Fruit fly (Drosophila melanogaster): ENCODE data around the gene cm.
A peak's percentile ranks its signal among the peaks of the same experiment; 100 is the strongest.

The cm gene

dm6 chrX:6983500-6984320 lies 27.2 kb downstream of the cm start (continued):
- TF ChIP-seq CG4730 (GFP tag; IDR thresholded peaks at IDR 0.05), result no peak
- peak; percentile 56 for TF ChIP-seq nom (GFP tag; optimal IDR thresholded peaks at IDR 0.05)
- no peak for TF ChIP-seq Bgb (GFP tag; IDR thresholded peaks at IDR 0.05; ENCODE audit: partially characterized antibody)
- no peak for TF ChIP-seq CG32532 (GFP tag; IDR thresholded peaks at IDR 0.05)
- TF ChIP-seq CG34376 (GFP tag; optimal IDR thresholded peaks at IDR 0.05), result no peak
- TF ChIP-seq Sox102F (GFP tag; optimal IDR thresholded peaks at IDR 0.05), result no peak
- TF ChIP-seq CG15479 (GFP tag; optimal IDR thresholded peaks at IDR 0.05), result peak; percentile 12
- TF ChIP-seq CG2199 (GFP tag; IDR thresholded peaks at IDR 0.05), result no peak
- TF ChIP-seq Rx (GFP tag; IDR thresholded peaks at IDR 0.05), result no peak
- TF ChIP-seq CG10431 (GFP tag; optimal IDR thresholded peaks at IDR 0.05), result no peak
- peak; percentile 10 for TF ChIP-seq D19A (tag; optimal IDR thresholded peaks at IDR 0.05)
- no peak for TF ChIP-seq NC2β (GFP tag; optimal IDR thresholded peaks at IDR 0.05)
- TF ChIP-seq br (optimal IDR thresholded peaks at IDR 0.05), result no peak
- TF ChIP-seq CG8290 (GFP tag; optimal IDR thresholded peaks at IDR 0.05), result no peak
- TF ChIP-seq CG8290 (tag; optimal IDR thresholded peaks at IDR 0.05), result no peak
- TF ChIP-seq Tbp (GFP tag; optimal IDR thresholded peaks at IDR 0.05), result no peak
- no peak for TF ChIP-seq aop (GFP tag; IDR thresholded peaks at IDR 0.05)
- no peak for TF ChIP-seq Blimp-1 (GFP tag; optimal IDR thresholded peaks at IDR 0.05)
- TF ChIP-seq Ada2b (GFP tag; IDR thresholded peaks at IDR 0.05), result no peak
- TF ChIP-seq eyg (GFP tag; optimal IDR thresholded peaks at IDR 0.05), result no peak
- no peak for TF ChIP-seq Pdp1 (GFP tag; optimal IDR thresholded peaks at IDR 0.05)
- no peak for TF ChIP-seq CG4328 (GFP tag; optimal IDR thresholded peaks at IDR 0.05)
- no peak for TF ChIP-seq Meics (GFP tag; optimal IDR thresholded peaks at IDR 0.05)
- peak; percentile 27 for TF ChIP-seq Ssrp (tag; optimal IDR thresholded peaks at IDR 0.05)
- TF ChIP-seq trh (GFP tag; optimal IDR thresholded peaks at IDR 0.05), result no peak
- TF ChIP-seq prd (optimal IDR thresholded peaks at IDR 0.05), result no peak
- TF ChIP-seq prd (GFP tag; IDR thresholded peaks at IDR 0.05), result peak; percentile 36; the same call in 2 of the 3 replicates
- no peak for TF ChIP-seq CG14965 (GFP tag; optimal IDR thresholded peaks at IDR 0.05; ENCODE audit: borderline replicate concordance)
- TF ChIP-seq Hmr (GFP tag; optimal IDR thresholded peaks at IDR 0.05), result no peak
- no peak for TF ChIP-seq kah (GFP tag; optimal IDR thresholded peaks at IDR 0.05)
- TF ChIP-seq CG43689 (GFP tag; IDR thresholded peaks at IDR 0.05), result no peak
- TF ChIP-seq CG13624 (GFP tag; optimal IDR thresholded peaks at IDR 0.05), result no peak
- no peak for TF ChIP-seq dpn (GFP tag; optimal IDR thresholded peaks at IDR 0.05)
- peak; percentile 13 for TF ChIP-seq sens (GFP tag)
- no peak for TF ChIP-seq odd (GFP tag; optimal IDR thresholded peaks at IDR 0.05)
- no peak for TF ChIP-seq maf-S (GFP tag; optimal IDR thresholded peaks at IDR 0.05)
- TF ChIP-seq schlank (tag; optimal IDR thresholded peaks at IDR 0.05), result no peak
- no peak for TF ChIP-seq lov (optimal IDR thresholded peaks at IDR 0.05)
- no peak for TF ChIP-seq lov (GFP tag; IDR thresholded peaks at IDR 0.05)
- no peak for TF ChIP-seq CG14441 (GFP tag; IDR thresholded peaks at IDR 0.05)
- TF ChIP-seq so (GFP tag; IDR thresholded peaks at IDR 0.05), result no peak
- TF ChIP-seq E2f2 (GFP tag; IDR thresholded peaks at IDR 0.05), result no peak
- no peak for TF ChIP-seq CG4707 (GFP tag; optimal IDR thresholded peaks at IDR 0.05)
- no peak for TF ChIP-seq ranshi (GFP tag; IDR thresholded peaks at IDR 0.05)
- TF ChIP-seq salm (tag; optimal IDR thresholded peaks at IDR 0.05), result no peak
- no peak for TF ChIP-seq CG9609 (GFP tag; optimal IDR thresholded peaks at IDR 0.05)
- TF ChIP-seq caup (GFP tag; optimal IDR thresholded peaks at IDR 0.05; ENCODE audit: severe bottlenecking), result no peak
- no peak for TF ChIP-seq hkb (optimal IDR thresholded peaks at IDR 0.05)
- no peak for TF ChIP-seq hkb (GFP tag; IDR thresholded peaks at IDR 0.05)
- peak; percentile 46 for TF ChIP-seq CG14710 (tag; optimal IDR thresholded peaks at IDR 0.05)
- TF ChIP-seq CG4404 (GFP tag; IDR thresholded peaks at IDR 0.05), result no peak
- TF ChIP-seq CG9727 (GFP tag; optimal IDR thresholded peaks at IDR 0.05), result peak; percentile 50
